Worm (Caenorhabditis elegans): ENCODE measurements around the gene C15B12.3.

DNA sequence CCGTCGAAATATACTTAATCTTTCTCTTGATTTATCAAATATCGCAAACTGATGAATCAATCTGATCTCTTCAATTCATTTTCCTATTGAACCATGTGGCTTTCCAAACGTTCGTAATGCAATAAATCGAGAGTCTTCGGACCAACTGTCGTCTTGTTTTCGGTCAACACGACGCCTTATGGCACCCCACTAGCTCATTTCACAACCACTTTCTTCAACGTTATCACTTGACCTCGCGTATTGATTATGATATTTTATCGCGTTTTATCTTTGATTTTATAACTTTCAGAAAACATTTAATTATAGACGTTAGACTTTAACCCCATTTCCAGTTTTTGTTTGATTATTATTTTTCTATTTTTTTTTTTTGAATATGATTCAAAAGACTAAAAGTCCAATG is 42.5 kb upstream of the C15B12.3 start:
- TF ChIP-seq mdl-1 (tag; optimal IDR thresholded peaks at IDR 0.05) = no peak
- no peak for TF ChIP-seq snpc-4 (tag; optimal IDR thresholded peaks at IDR 0.05)
- no peak for TF ChIP-seq fkh-10 (GFP tag; optimal IDR thresholded peaks at IDR 0.05)
- TF ChIP-seq lsy-12 (tag; optimal IDR thresholded peaks at IDR 0.05) = no peak
- no peak for TF ChIP-seq unc-39 (tag; optimal IDR thresholded peaks at IDR 0.05)
- TF ChIP-seq elt-1 (tag; optimal IDR thresholded peaks at IDR 0.05) = no peak

Data from whole organism, L3 larva.